Worm (Caenorhabditis elegans) whole organism, late embryonic: ENCODE measurements around the gene F52E1.14.
"Not testable (repeated sequence)": the region's sequence is repeated elsewhere in the genome, so short reads cannot be mapped to it uniquely, and the experiment has no call there.

Experiments
- ama-1 ChIP-seq: fragments of 150-350 bp; optimal IDR thresholded peaks from 2 replicates; lab custom pipeline; 2014
- ets-4 ChIP-seq: sonication (generic microtip); optimal IDR thresholded peaks from 2 replicates; lab custom pipeline; 2016; ENCODE audit warnings: missing genetic modification characterization, missing compliant biosample characterization
- fkh-10 ChIP-seq: fragments of 150-350 bp; optimal IDR thresholded peaks from 2 replicates; lab custom pipeline; 2014; ENCODE audit warnings: missing biosample characterization, missing genetic modification reagents, missing genetic modification characterization
- madf-2 ChIP-seq: sonication (generic microtip); optimal IDR thresholded peaks from 2 replicates; lab custom pipeline; 2017; ENCODE audit warnings: missing genetic modification characterization, missing compliant biosample characterization
- mec-3 ChIP-seq: sonication (generic microtip); optimal IDR thresholded peaks from 2 replicates; lab custom pipeline; 2016; ENCODE audit warnings: borderline replicate concordance, missing genetic modification characterization, missing compliant biosample characterization
- nhr-11 ChIP-seq: fragments of 150-350 bp; optimal IDR thresholded peaks from 2 replicates; lab custom pipeline; 2014; ENCODE audit warnings: missing biosample characterization, missing genetic modification characterization
- odd-2 ChIP-seq: sonication (generic microtip); optimal IDR thresholded peaks from 2 replicates; lab custom pipeline; 2017; ENCODE audit warnings: antibody characterized with exemption, mild to moderate bottlenecking, missing genetic modification characterization, missing compliant biosample characterization
- pqm-1 ChIP-seq: sonication (generic microtip); optimal IDR thresholded peaks from 2 replicates; lab custom pipeline; 2016; ENCODE audit warnings: missing genetic modification characterization, missing compliant biosample characterization
- syd-9 ChIP-seq: sonication (generic microtip); optimal IDR thresholded peaks from 2 replicates; lab custom pipeline; 2016; ENCODE audit warnings: mild to moderate bottlenecking, missing genetic modification characterization, moderate library complexity, missing compliant biosample characterization
- tbx-2 ChIP-seq: sonication (generic microtip); optimal IDR thresholded peaks from 2 replicates; lab custom pipeline; 2016; ENCODE audit warnings: missing genetic modification characterization, missing compliant biosample characterization
- unc-55 ChIP-seq: sonication (generic microtip); optimal IDR thresholded peaks from 2 replicates; lab custom pipeline; 2017; ENCODE audit warnings: missing biosample characterization, missing genetic modification reagents, missing genetic modification characterization

DNA sequence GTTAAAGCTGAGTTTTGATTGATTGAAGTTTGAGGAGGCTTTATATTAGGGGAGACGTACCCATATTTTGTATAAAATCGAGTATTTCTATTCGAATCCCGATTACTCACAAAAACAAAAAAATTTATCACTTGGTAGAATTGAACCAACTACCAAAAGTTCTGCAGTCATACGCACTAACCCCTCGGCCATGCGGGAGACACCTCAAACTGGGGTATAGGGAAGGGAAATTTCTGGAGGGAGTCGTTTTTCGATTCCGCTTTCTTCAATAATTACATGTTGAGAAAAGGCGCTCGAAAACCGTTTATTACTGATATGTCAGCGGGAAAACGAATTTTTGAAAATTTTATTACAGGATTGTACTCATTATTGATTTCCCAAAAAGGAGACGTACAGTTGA is 47.6 kb downstream of the F52E1.14 start:
- not testable (repeated sequence) for TF ChIP-seq fkh-10 (GFP tag; lab: Kevin White, UChicago); pqm-1 (tag; lab: Kevin White, UChicago); syd-9; unc-55 (GFP tag; lab: Kevin White, UChicago); nhr-11 (tag; lab: Kevin White, UChicago); odd-2 (tag; lab: Kevin White, UChicago); tbx-2 (tag; lab: Kevin White, UChicago); mec-3; ama-1 (lab: Kevin White, UChicago); ets-4; madf-2 (tag; lab: Kevin White, UChicago)
